Fruit fly (Drosophila melanogaster) whole organism, embryonic: Measurements from ENCODE around the gene Megf8.

ENCODE experiments used
- Bdp1 ChIP-seq: fragments of 200-800 bp; sonication (Bioruptor generic); optimal IDR thresholded peaks from 3 replicates; lab custom pipeline; 2016; ENCODE audit warnings: missing biosample characterization, missing genetic modification characterization
- CG10543 ChIP-seq: fragments of 200-800 bp; sonication (Bioruptor generic); optimal IDR thresholded peaks from 3 replicates; lab custom pipeline; 2017; ENCODE audit warnings: missing biosample characterization, mild to moderate bottlenecking, missing genetic modification characterization, moderate library complexity
- CG12071 ChIP-seq: fragments of 200-800 bp; sonication (Bioruptor generic); optimal IDR thresholded peaks from 3 replicates; lab custom pipeline; 2018; ENCODE audit warnings: missing biosample characterization, mild to moderate bottlenecking, missing genetic modification characterization
- CG13775 ChIP-seq: fragments of 200-800 bp; sonication (Bioruptor generic); optimal IDR thresholded peaks from 3 replicates; lab custom pipeline; 2017; ENCODE audit warnings: missing biosample characterization, mild to moderate bottlenecking, missing genetic modification characterization
- CG1529 ChIP-seq: fragments of 200-800 bp; sonication (Bioruptor generic); optimal IDR thresholded peaks from 3 replicates; lab custom pipeline; 2018; ENCODE audit warnings: missing biosample characterization, missing genetic modification characterization
- CG15479 ChIP-seq: fragments of 200-800 bp; sonication (Bioruptor generic); optimal IDR thresholded peaks from 3 replicates; lab custom pipeline; 2019; ENCODE audit warnings: missing biosample characterization, mild to moderate bottlenecking, missing genetic modification characterization, moderate library complexity
- CG2875 ChIP-seq: fragments of 200-800 bp; sonication (Bioruptor generic); optimal IDR thresholded peaks from 2 replicates; lab custom pipeline; 2017; ENCODE audit warnings: missing biosample characterization, mild to moderate bottlenecking, missing genetic modification characterization, missing genetic modification reagents
- CG31224 ChIP-seq: fragments of 200-800 bp; sonication (Bioruptor generic); IDR thresholded peaks from 2 replicates; pipeline ENCODE4 v1.3.6; 2022; ENCODE audit warnings: missing biosample characterization, missing genetic modification characterization
- CG3163 ChIP-seq: fragments of 200-800 bp; sonication (Bioruptor generic); optimal IDR thresholded peaks from 3 replicates; lab custom pipeline; 2016; ENCODE audit warnings: missing biosample characterization, missing genetic modification characterization
- CG32532 ChIP-seq: fragments of 200-800 bp; sonication (Bioruptor generic); IDR thresholded peaks from 2 replicates; pipeline ENCODE4 v1.3.6; 2022; ENCODE audit warnings: missing biosample characterization, missing genetic modification characterization
- CG4854 ChIP-seq: fragments of 200-800 bp; sonication (Bioruptor generic); optimal IDR thresholded peaks from 2 replicates; lab custom pipeline; 2016; ENCODE audit warnings: missing biosample characterization, missing genetic modification characterization, inconsistent platforms
- CG6765 ChIP-seq: fragments of 200-800 bp; sonication (Bioruptor generic); optimal IDR thresholded peaks from 3 replicates; lab custom pipeline; 2017; ENCODE audit warnings: missing biosample characterization, mild to moderate bottlenecking, missing genetic modification characterization
- CG6813 ChIP-seq: fragments of 200-800 bp; sonication (Bioruptor generic); optimal IDR thresholded peaks from 2 replicates; lab custom pipeline; 2017; ENCODE audit warnings: missing biosample characterization, missing genetic modification characterization, mild to moderate bottlenecking, moderate library complexity, missing genetic modification reagents
- CG7786 ChIP-seq: fragments of 200-800 bp; sonication (Bioruptor generic); optimal IDR thresholded peaks from 2 replicates; lab custom pipeline; 2016; ENCODE audit warnings: missing biosample characterization, missing genetic modification characterization
- CG7963 ChIP-seq: fragments of 200-800 bp; sonication (Bioruptor generic); IDR thresholded peaks from 3 replicates; pipeline ENCODE4 v1.3.6; 2022; ENCODE audit warnings: missing biosample characterization, missing genetic modification characterization; ENCODE audit not compliant: partially characterized antibody
- CG8290 ChIP-seq, 3 experiments: fragments of 200-800 bp; sonication (Bioruptor generic); optimal IDR thresholded peaks; 2 replicates each; lab custom pipeline; 2016 to 2019; ENCODE audit warnings: missing biosample characterization in 3 of 3, missing genetic modification characterization in 3 of 3, mild to moderate bottlenecking in 2 of 3, moderate library complexity in 1 of 3
- CG8359 ChIP-seq: fragments of 200-800 bp; sonication (Bioruptor generic); optimal IDR thresholded peaks from 2 replicates; lab custom pipeline; 2017; ENCODE audit warnings: missing biosample characterization, mild to moderate bottlenecking, missing genetic modification characterization, borderline replicate concordance
- CG9727 ChIP-seq: fragments of 200-800 bp; sonication (Bioruptor generic); optimal IDR thresholded peaks from 3 replicates; lab custom pipeline; 2017; ENCODE audit warnings: missing biosample characterization, mild to moderate bottlenecking, missing genetic modification characterization
- Dbx ChIP-seq: fragments of 200-800 bp; sonication (Bioruptor generic); IDR thresholded peaks from 3 replicates; pipeline ENCODE4 v1.3.6; 2022; ENCODE audit warnings: missing biosample characterization, missing genetic modification characterization
- Dref ChIP-seq: fragments of 200-800 bp; sonication (Bioruptor generic); IDR thresholded peaks from 2 replicates; pipeline ENCODE4 v1.3.6; 2022; ENCODE audit warnings: missing biosample characterization, missing genetic modification characterization
- ERR ChIP-seq: fragments of 200-800 bp; sonication (Bioruptor generic); optimal IDR thresholded peaks from 2 replicates; lab custom pipeline; 2016; ENCODE audit warnings: missing biosample characterization, missing genetic modification characterization
- Hr39 ChIP-seq: fragments of >200 bp; optimal IDR thresholded peaks from 2 replicates; lab custom pipeline; 2017
- Nf-YC ChIP-seq: fragments of 200-800 bp; optimal IDR thresholded peaks from 3 replicates; lab custom pipeline; 2019; ENCODE audit warnings: missing biosample characterization, mild to moderate bottlenecking, missing genetic modification characterization, moderate library complexity
- Ssrp ChIP-seq: fragments of 200-800 bp; sonication (Bioruptor generic); optimal IDR thresholded peaks from 2 replicates; lab custom pipeline; 2018; ENCODE audit warnings: missing biosample characterization, mild to moderate bottlenecking, missing genetic modification characterization, moderate library complexity
- TFAM ChIP-seq: fragments of 200-800 bp; sonication (Bioruptor generic); optimal IDR thresholded peaks from 2 replicates; lab custom pipeline; 2017; ENCODE audit warnings: missing biosample characterization, missing genetic modification characterization, inconsistent platforms
- ara ChIP-seq: fragments of 200-800 bp; sonication (Bioruptor generic); IDR thresholded peaks from 2 replicates; pipeline ENCODE4 v1.3.6; 2022; ENCODE audit warnings: missing biosample characterization, missing genetic modification characterization
- ash1 ChIP-seq: fragments of 200-800 bp; sonication (Bioruptor generic); optimal IDR thresholded peaks from 2 replicates; lab custom pipeline; 2018; ENCODE audit warnings: missing biosample characterization, mild to moderate bottlenecking, missing genetic modification characterization
- chinmo ChIP-seq: fragments of 200-800 bp; sonication (Bioruptor generic); IDR thresholded peaks from 4 replicates; pipeline ENCODE4 v1.3.6; 2022; ENCODE audit warnings: missing biosample characterization, missing genetic modification characterization; ENCODE audit not compliant: partially characterized antibody
- chm ChIP-seq: fragments of 200-800 bp; sonication (Bioruptor generic); IDR thresholded peaks from 2 replicates; pipeline ENCODE4 v1.3.6; 2022; ENCODE audit warnings: missing biosample characterization, missing genetic modification characterization
- ci ChIP-seq: fragments of 200-800 bp; sonication (Bioruptor generic); IDR thresholded peaks from 3 replicates; pipeline ENCODE4 v1.3.6; 2022; ENCODE audit warnings: missing biosample characterization, missing genetic modification characterization
- croc ChIP-seq: fragments of 200-800 bp; sonication (Bioruptor generic); conservative IDR thresholded peaks from 3 replicates; pipeline ENCODE4 v1.3.6; 2022; ENCODE audit warnings: missing biosample characterization, missing genetic modification characterization
- dati ChIP-seq: fragments of 200-800 bp; sonication (Bioruptor generic); IDR thresholded peaks from 2 replicates; pipeline ENCODE4 v1.3.6; 2022; ENCODE audit warnings: missing biosample characterization, missing genetic modification characterization
- eve ChIP-seq, 2 experiments: fragments of >200 bp; optimal IDR thresholded peaks; 2 replicates each; lab custom pipeline; 2017; ENCODE audit warnings: missing biosample characterization in 2 of 2, missing genetic modification characterization in 2 of 2
- fd3F ChIP-seq: fragments of 200-800 bp; sonication (Bioruptor generic); optimal IDR thresholded peaks from 2 replicates; lab custom pipeline; 2018; ENCODE audit warnings: missing biosample characterization, mild to moderate bottlenecking, missing genetic modification characterization, moderate library complexity
- fd96Cb ChIP-seq: fragments of 200-800 bp; sonication (Bioruptor generic); optimal IDR thresholded peaks from 2 replicates; lab custom pipeline; 2018; ENCODE audit warnings: missing biosample characterization, mild to moderate bottlenecking, missing genetic modification characterization, moderate library complexity
- hth ChIP-seq: fragments of >200 bp; optimal IDR thresholded peaks from 2 replicates; lab custom pipeline; 2017; ENCODE audit warnings: inconsistent platforms
- lbe ChIP-seq: fragments of 200-800 bp; sonication (Bioruptor generic); optimal IDR thresholded peaks from 2 replicates; lab custom pipeline; 2016; ENCODE audit warnings: missing biosample characterization, mild to moderate bottlenecking, missing genetic modification characterization
- nerfin-1 ChIP-seq: fragments of 200-800 bp; sonication (Bioruptor generic); optimal IDR thresholded peaks from 3 replicates; lab custom pipeline; 2019; ENCODE audit warnings: missing biosample characterization, mild to moderate bottlenecking, missing genetic modification characterization, moderate library complexity
- nmo ChIP-seq: fragments of 200-800 bp; sonication (Bioruptor generic); optimal IDR thresholded peaks from 2 replicates; lab custom pipeline; 2018; ENCODE audit warnings: missing biosample characterization, mild to moderate bottlenecking, missing genetic modification characterization, moderate library complexity
- pb ChIP-seq: fragments of 200-800 bp; sonication (Bioruptor generic); optimal IDR thresholded peaks from 3 replicates; lab custom pipeline; 2016; ENCODE audit warnings: missing biosample characterization, missing genetic modification characterization
- phol ChIP-seq: fragments of 200-800 bp; sonication (Bioruptor generic); optimal IDR thresholded peaks from 3 replicates; lab custom pipeline; 2018; ENCODE audit warnings: missing biosample characterization, mild to moderate bottlenecking, missing genetic modification characterization, moderate library complexity
- pros ChIP-seq: fragments of 200-800 bp; sonication (Bioruptor generic); optimal IDR thresholded peaks from 3 replicates; lab custom pipeline; 2019; ENCODE audit warnings: missing biosample characterization, mild to moderate bottlenecking, missing genetic modification characterization, moderate library complexity
- sd ChIP-seq: fragments of 200-800 bp; sonication (Bioruptor generic); optimal IDR thresholded peaks from 3 replicates; lab custom pipeline; 2018; ENCODE audit warnings: missing biosample characterization, mild to moderate bottlenecking, missing genetic modification characterization, moderate library complexity
- sens ChIP-seq: fragments of 200-800 bp; sonication (Bioruptor generic); peaks from one replicate; lab custom pipeline; 2016; ENCODE audit warnings: missing biosample characterization, missing genetic modification characterization
- sisA ChIP-seq: fragments of 200-800 bp; sonication (Bioruptor generic); IDR thresholded peaks from 2 replicates; pipeline ENCODE4 v1.3.6; 2022; ENCODE audit warnings: missing biosample characterization, missing genetic modification characterization
- so ChIP-seq: fragments of 200-800 bp; sonication (Bioruptor generic); IDR thresholded peaks from 3 replicates; pipeline ENCODE4 v1.3.6; 2022; ENCODE audit warnings: missing biosample characterization, missing genetic modification characterization
- ttk ChIP-seq: fragments of 200-800 bp; sonication (Bioruptor generic); IDR thresholded peaks from 2 replicates; pipeline ENCODE4 v2.1.2; 2022; ENCODE audit warnings: missing biosample characterization, missing genetic modification characterization
- unc-4 ChIP-seq: fragments of 200-800 bp; sonication (Bioruptor generic); IDR thresholded peaks from 2 replicates; pipeline ENCODE4 v1.3.6; 2022; ENCODE audit warnings: missing biosample characterization, missing genetic modification characterization; ENCODE audit not compliant: partially characterized antibody
- usp ChIP-seq: fragments of >200 bp; optimal IDR thresholded peaks from 2 replicates; lab custom pipeline; 2017; ENCODE audit warnings: missing biosample characterization, missing genetic modification characterization

Megf8 gene

DNA sequence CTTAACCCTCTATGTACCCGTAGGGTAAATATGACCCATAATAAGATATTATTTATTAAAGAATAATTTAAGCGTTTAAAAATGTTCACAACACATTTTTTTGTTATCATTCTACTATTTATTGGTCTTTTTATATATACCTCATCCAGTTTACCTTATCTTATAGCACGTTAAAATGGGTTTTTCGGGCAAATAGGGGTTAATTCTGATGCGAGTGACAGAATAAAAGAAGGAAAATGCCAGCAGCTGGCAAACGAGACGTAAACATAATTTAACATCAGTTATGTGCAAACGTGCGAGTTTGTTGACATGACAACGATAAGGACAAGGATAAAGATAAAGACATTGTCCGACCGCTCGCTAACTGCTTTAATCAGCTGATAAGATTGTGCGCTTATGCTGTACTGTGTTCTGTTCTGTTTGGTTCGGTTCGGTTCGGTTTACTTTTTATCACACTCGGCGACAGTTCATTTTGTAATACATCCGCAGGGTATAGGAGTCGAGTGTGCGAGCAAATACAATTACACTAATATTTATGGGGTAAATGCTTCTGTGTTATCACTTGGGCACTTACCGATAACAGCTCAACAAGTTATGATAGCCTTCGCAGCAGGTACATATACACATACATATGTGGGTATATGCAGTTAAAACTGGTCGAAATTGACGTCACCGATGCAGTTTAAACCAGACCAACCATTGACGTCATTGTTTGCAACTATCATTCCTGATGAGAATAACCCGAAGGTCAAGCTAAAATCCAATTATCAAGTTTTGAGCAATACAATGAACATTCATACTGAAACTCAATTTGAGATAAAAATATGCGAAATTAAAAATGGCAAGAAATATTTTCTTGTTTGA, 57.5 kb downstream of the Megf8 start (continued):
- TF ChIP-seq unc-4 (GFP tag; lab: Robert Waterston, UW) (no peak), Dbx (GFP tag; lab: Robert Waterston, UW) (peak; percentile 23; the same call in 1 of the 3 replicates), CG3163 (GFP tag; lab: Kevin White, UChicago) (no peak), CG7786 (GFP tag; lab: Kevin White, UChicago) (no peak), CG9727 (GFP tag; lab: Kevin White, UChicago) (no peak), eve (GFP tag; optimal IDR thresholded peaks at IDR 0.05; lab: Kevin White, UChicago) (peak in 1 of 2 experiments; percentile 65), CG2875 (no peak), CG8359 (GFP tag; lab: Kevin White, UChicago) (no peak), CG8290 (GFP tag; optimal IDR thresholded peaks at IDR 0.05; lab: Kevin White, UChicago) (no peak), CG8290 (tag; optimal IDR thresholded peaks at IDR 0.05; lab: Kevin White, UChicago) (peak in 1 of 2 experiments; percentile 35), CG7963 (GFP tag; lab: Robert Waterston, UW) (no peak), nmo (peak; percentile 8), CG31224 (GFP tag; lab: Robert Waterston, UW) (no peak), fd3F (peak; percentile 8), ttk (no peak), pros (peak; percentile 53), CG10543 (peak; percentile 88), croc (GFP tag; lab: Robert Waterston, UW) (no peak), TFAM (GFP tag; lab: Kevin White, UChicago) (no peak), dati (no peak), CG13775 (GFP tag; lab: Kevin White, UChicago) (no peak), CG4854 (no peak), ci (GFP tag; lab: Robert Waterston, UW) (peak; percentile 54; the same call in 1 of the 3 replicates), hth (no peak), Hr39 (lab: Kevin White, UChicago) (no peak), so (0 out of 3 replicates have a peak, but pooled peaks have one; percentile 4), Dref (GFP tag; lab: Robert Waterston, UW) (no peak), chm (GFP tag; lab: Robert Waterston, UW) (no peak), chinmo (GFP tag; lab: Robert Waterston, UW) (peak; percentile 70; the same call in 1 of the 4 replicates), nerfin-1 (tag; lab: Kevin White, UChicago) (no peak), CG15479 (peak; percentile 99), CG12071 (GFP tag; lab: Kevin White, UChicago) (peak; percentile 20), CG6765 (GFP tag; lab: Kevin White, UChicago) (peak; percentile 2), ERR (no peak), ash1 (GFP tag; lab: Kevin White, UChicago) (no peak), Nf-YC (peak; percentile 23), pb (GFP tag; lab: Kevin White, UChicago) (no peak), Ssrp (peak; percentile 19), sens (GFP tag; lab: Kevin White, UChicago) (peak; percentile 54), CG32532 (GFP tag; lab: Robert Waterston, UW) (no peak), ara (GFP tag; lab: Robert Waterston, UW) (no peak), CG1529 (GFP tag; lab: Kevin White, UChicago) (no peak), sd (tag; lab: Kevin White, UChicago) (peak; percentile 45), CG6813 (GFP tag; lab: Kevin White, UChicago) (peak; percentile 44), sisA (GFP tag; lab: Robert Waterston, UW) (no peak), fd96Cb (peak; percentile 10), lbe (peak; percentile 44), Bdp1 (GFP tag; lab: Kevin White, UChicago) (no peak), phol (tag; lab: Kevin White, UChicago) (peak; percentile 23), usp (GFP tag; lab: Kevin White, UChicago) (no peak)
